Worm (Caenorhabditis elegans): ENCODE results near the gene Y43F8B.1.

Y43F8B.1 gene

DNA sequence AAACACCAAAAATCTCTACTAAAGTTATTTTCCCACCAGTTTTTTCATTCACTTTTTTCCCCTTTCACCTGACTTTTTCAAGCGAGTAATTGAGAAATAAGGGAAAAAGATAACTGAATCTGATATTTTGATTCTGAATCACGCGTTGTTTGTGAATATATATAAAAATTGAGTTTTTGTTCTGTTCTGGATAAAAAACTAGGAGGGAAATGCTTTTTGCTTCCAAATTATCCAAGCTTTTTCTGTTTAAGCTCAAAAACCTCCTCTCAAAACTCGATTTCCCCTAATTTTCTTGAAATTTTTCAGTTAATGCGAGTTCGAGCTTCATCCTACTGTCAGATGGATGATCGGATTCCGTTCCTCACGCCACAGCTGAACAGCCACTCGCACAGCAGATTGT, 19.1 kb upstream of the Y43F8B.1 start, which contains the start of gene kcnl-1:
Gene kcnl-1 (plus strand): TSS at position 301 of the 400 bp plus-strand sequence.
- TF ChIP-seq sptf-1 (tag; optimal IDR thresholded peaks at IDR 0.05) = no peak
- TF ChIP-seq lsy-2 (tag; optimal IDR thresholded peaks at IDR 0.05) = no peak
- no peak for TF ChIP-seq blmp-1 (tag; optimal IDR thresholded peaks at IDR 0.05)
- no peak for TF ChIP-seq mab-5 (tag; optimal IDR thresholded peaks at IDR 0.05)
- no peak for TF ChIP-seq ceh-39 (tag; optimal IDR thresholded peaks at IDR 0.05)
- no peak for TF ChIP-seq nhr-76 (tag; optimal IDR thresholded peaks at IDR 0.05)
- no peak for TF ChIP-seq bed-3 (GFP tag; optimal IDR thresholded peaks at IDR 0.05)

DNA sequence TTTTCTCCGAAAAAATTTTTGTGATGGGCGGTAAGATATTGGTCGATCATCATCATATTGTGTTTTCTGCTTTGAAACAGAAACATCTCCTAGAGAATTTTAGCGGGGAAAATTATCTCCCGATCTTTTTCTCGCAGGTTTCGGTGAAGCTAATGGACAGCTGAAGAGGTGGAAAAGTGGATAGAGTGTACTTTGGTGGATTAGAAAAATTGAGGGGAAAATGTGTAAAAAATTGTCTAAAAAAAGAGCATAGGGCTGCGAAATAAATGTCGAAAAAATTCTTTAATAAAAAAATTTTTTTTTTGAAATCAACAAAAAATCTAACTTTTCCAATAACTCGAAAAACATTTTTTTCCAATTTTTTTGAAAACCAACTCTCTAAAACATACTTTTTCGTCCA, 9.9 kb upstream of the Y43F8B.1 start, which contains the start of gene oac-1:
Gene oac-1 (minus strand): TSS at position 101 of the 400 bp plus-strand sequence.
- TF ChIP-seq ztf-11 (tag; optimal IDR thresholded peaks at IDR 0.05) (no peak), snpc-4 (tag; optimal IDR thresholded peaks at IDR 0.05) (no peak), cnd-1 (tag; optimal IDR thresholded peaks at IDR 0.05) (no peak), tbx-8 (GFP tag; optimal IDR thresholded peaks at IDR 0.05) (no peak), sptf-1 (tag; optimal IDR thresholded peaks at IDR 0.05) (no peak), flh-1 (GFP tag; optimal IDR thresholded peaks at IDR 0.05) (no peak), lin-32 (GFP tag; optimal IDR thresholded peaks at IDR 0.05) (no peak), unc-120 (tag; optimal IDR thresholded peaks at IDR 0.05; ENCODE audit: poor library complexity, severe bottlenecking) (no peak), mab-5 (tag; optimal IDR thresholded peaks at IDR 0.05) (no peak), zip-8 (tag; optimal IDR thresholded peaks at IDR 0.05) (no peak), hlh-1 (tag; optimal IDR thresholded peaks at IDR 0.05) (no peak), pha-4 (tag; optimal IDR thresholded peaks at IDR 0.05) (no peak), sem-2 (GFP tag; optimal IDR thresholded peaks at IDR 0.05) (no peak), nhr-2 (tag; optimal IDR thresholded peaks at IDR 0.05) (no peak), lsy-2 (tag; optimal IDR thresholded peaks at IDR 0.05) (no peak)

DNA sequence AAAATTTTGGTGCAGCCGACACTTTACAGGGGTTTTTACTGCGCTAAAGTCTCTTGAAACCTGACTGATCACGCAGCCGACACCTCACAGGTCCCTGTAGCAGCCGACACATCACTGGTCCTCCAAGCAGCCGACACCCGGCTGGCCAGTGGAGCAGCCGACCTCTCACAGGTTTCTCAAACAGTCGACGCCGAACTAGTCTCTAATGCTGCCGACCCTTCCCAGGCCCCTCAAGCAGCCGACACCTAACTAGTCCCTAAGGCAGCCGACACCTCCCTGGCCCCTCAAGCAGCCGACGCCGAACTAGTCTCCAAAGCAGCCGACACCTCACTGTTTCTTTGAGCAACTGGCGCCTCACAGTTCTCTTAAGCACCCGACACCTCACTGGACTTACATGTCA, 9.3 kb upstream of the Y43F8B.1 start:
- TF ChIP-seq mep-1 (tag; optimal IDR thresholded peaks at IDR 0.05) (no peak), drap-1 (GFP tag; optimal IDR thresholded peaks at IDR 0.05) (no peak), zip-8 (tag; optimal IDR thresholded peaks at IDR 0.05) (no peak), nhr-28 (tag; optimal IDR thresholded peaks at IDR 0.05) (no peak), lsy-2 (tag; optimal IDR thresholded peaks at IDR 0.05) (no peak), bed-3 (GFP tag; optimal IDR thresholded peaks at IDR 0.05) (no peak), ham-2 (GFP tag; optimal IDR thresholded peaks at IDR 0.05) (no peak), pha-4 (tag; optimal IDR thresholded peaks at IDR 0.05) (no peak), M03D4.4 (tag; optimal IDR thresholded peaks at IDR 0.05) (no peak), nhr-12 (tag; optimal IDR thresholded peaks at IDR 0.05) (no peak), elt-3 (tag; optimal IDR thresholded peaks at IDR 0.05) (no peak), cnd-1 (tag; optimal IDR thresholded peaks at IDR 0.05) (no peak)

DNA sequence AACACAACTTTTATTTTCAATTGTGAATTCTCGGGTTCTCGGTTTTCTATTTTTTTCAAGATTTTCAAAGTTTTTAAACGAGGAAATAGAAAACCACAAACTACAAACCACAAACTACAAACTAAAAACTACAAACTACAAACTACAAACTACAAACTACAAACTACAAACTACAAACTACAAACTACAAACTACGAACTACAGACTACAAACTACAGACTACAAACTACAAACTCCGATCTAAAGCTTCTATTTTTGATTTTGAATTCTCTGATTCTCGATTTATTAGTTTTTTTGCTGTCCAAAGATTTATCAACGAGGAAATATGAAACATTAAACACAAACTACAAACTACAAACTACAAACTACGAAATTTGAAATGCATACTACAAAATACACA, 4.3 kb upstream of the Y43F8B.1 start:
- no peak for TF ChIP-seq blmp-1 (tag; optimal IDR thresholded peaks at IDR 0.05)
- TF ChIP-seq nhr-76 (tag; optimal IDR thresholded peaks at IDR 0.05) = no peak
- TF ChIP-seq drap-1 (GFP tag; optimal IDR thresholded peaks at IDR 0.05) = no peak
- TF ChIP-seq unc-39 (tag; optimal IDR thresholded peaks at IDR 0.05) = no peak
- TF ChIP-seq nhr-12 (tag; optimal IDR thresholded peaks at IDR 0.05) = no peak
- no peak for TF ChIP-seq flh-1 (GFP tag; optimal IDR thresholded peaks at IDR 0.05)
- TF ChIP-seq mab-5 (tag; optimal IDR thresholded peaks at IDR 0.05) = no peak
- TF ChIP-seq nhr-28 (tag; optimal IDR thresholded peaks at IDR 0.05) = no peak
- no peak for TF ChIP-seq lsy-2 (tag; optimal IDR thresholded peaks at IDR 0.05)

ce11 chrV:19549689-19550088, 3.7 kb upstream of the Y43F8B.1 start, which contains the start of gene Y43F8B.20:
TSS of gene Y43F8B.20 (minus strand) at chrV:19549789.
- TF ChIP-seq nhr-12 (tag; optimal IDR thresholded peaks at IDR 0.05) (no peak), nhr-28 (tag; optimal IDR thresholded peaks at IDR 0.05) (no peak), lin-32 (GFP tag; optimal IDR thresholded peaks at IDR 0.05) (no peak), ces-1 (GFP tag; optimal IDR thresholded peaks at IDR 0.05) (no peak), mab-5 (tag; optimal IDR thresholded peaks at IDR 0.05) (no peak), unc-62 (GFP tag; optimal IDR thresholded peaks at IDR 0.05) (no peak), bed-3 (GFP tag; optimal IDR thresholded peaks at IDR 0.05) (no peak), cnd-1 (tag; optimal IDR thresholded peaks at IDR 0.05) (no peak), mls-2 (tag; optimal IDR thresholded peaks at IDR 0.05) (no peak), sptf-1 (tag; optimal IDR thresholded peaks at IDR 0.05) (no peak), elt-3 (tag; optimal IDR thresholded peaks at IDR 0.05) (no peak), snpc-4 (tag; optimal IDR thresholded peaks at IDR 0.05) (no peak), hlh-1 (tag; optimal IDR thresholded peaks at IDR 0.05) (no peak), sem-2 (GFP tag; optimal IDR thresholded peaks at IDR 0.05) (no peak), drap-1 (GFP tag; optimal IDR thresholded peaks at IDR 0.05) (no peak), nhr-237 (tag; optimal IDR thresholded peaks at IDR 0.05) (no peak), unc-39 (tag; optimal IDR thresholded peaks at IDR 0.05) (no peak), zip-8 (tag; optimal IDR thresholded peaks at IDR 0.05) (no peak), ceh-39 (tag; optimal IDR thresholded peaks at IDR 0.05) (no peak), flh-1 (GFP tag; optimal IDR thresholded peaks at IDR 0.05) (no peak)

All from whole organism, mixed stage, embryonic.